Worm (Caenorhabditis elegans) whole organism, young adult: ENCODE measurements around the gene Y73B6A.1.

Source experiments
- B0336.3 ChIP-seq: fragments of 200-800 bp; sonication (Bioruptor generic); IDR thresholded peaks from 2 replicates; pipeline ENCODE4 v1.3.6; 2022; ENCODE audit warnings: missing genetic modification characterization, missing compliant biosample characterization
- C17E4.6 ChIP-seq: fragments of 200-800 bp; sonication (Bioruptor generic); IDR thresholded peaks from 2 replicates; pipeline ENCODE4 v1.3.6; 2022; ENCODE audit warnings: missing genetic modification reagents, missing genetic modification characterization, missing compliant biosample characterization
- D2030.7 ChIP-seq: fragments of 200-800 bp; sonication (Bioruptor generic); IDR thresholded peaks from 2 replicates; pipeline ENCODE4 v1.3.6; 2022; ENCODE audit warnings: missing genetic modification reagents, missing genetic modification characterization, missing compliant biosample characterization
- F10E7.11 ChIP-seq: sonication (generic microtip); optimal IDR thresholded peaks from 2 replicates; lab custom pipeline; 2017; ENCODE audit warnings: mild to moderate bottlenecking, missing genetic modification characterization, moderate library complexity, missing compliant biosample characterization
- K12H6.12 ChIP-seq: fragments of 200-800 bp; sonication (Bioruptor generic); optimal IDR thresholded peaks from 2 replicates; lab custom pipeline; 2018; ENCODE audit warnings: mild to moderate bottlenecking, missing genetic modification characterization, missing compliant biosample characterization
- Y67H2A.10 ChIP-seq: fragments of 200-800 bp; sonication (Bioruptor generic); conservative IDR thresholded peaks from 2 replicates; pipeline ENCODE4 v1.3.6; 2022; ENCODE audit warnings: missing genetic modification reagents, missing genetic modification characterization, missing compliant biosample characterization
- Y95B8A.8 ChIP-seq: fragments of 200-800 bp; sonication (Bioruptor generic); IDR thresholded peaks from 2 replicates; pipeline ENCODE4 v1.3.6; 2022; ENCODE audit warnings: missing genetic modification reagents, missing genetic modification characterization, missing compliant biosample characterization
- akir-1 ChIP-seq: fragments of 200-800 bp; sonication (Bioruptor generic); optimal IDR thresholded peaks from 2 replicates; lab custom pipeline; 2018; ENCODE audit warnings: mild to moderate bottlenecking, missing genetic modification characterization, moderate library complexity, missing compliant biosample characterization
- athp-1 ChIP-seq: sonication (generic microtip); optimal IDR thresholded peaks from 2 replicates; lab custom pipeline; 2017; ENCODE audit warnings: mild to moderate bottlenecking, missing genetic modification characterization, missing compliant biosample characterization
- attf-5 ChIP-seq: fragments of 200-800 bp; sonication (Bioruptor generic); optimal IDR thresholded peaks from 2 replicates; lab custom pipeline; 2018; ENCODE audit warnings: mild to moderate bottlenecking, missing genetic modification characterization, missing compliant biosample characterization
- attf-6 ChIP-seq: fragments of 200-800 bp; sonication (Bioruptor generic); IDR thresholded peaks from 2 replicates; pipeline ENCODE4 v1.3.6; 2022; ENCODE audit warnings: missing genetic modification reagents, missing genetic modification characterization, missing compliant biosample characterization
- bed-1 ChIP-seq: fragments of 200-800 bp; sonication (Bioruptor generic); IDR thresholded peaks from 2 replicates; pipeline ENCODE4 v1.3.6; 2022; ENCODE audit warnings: missing genetic modification reagents, missing genetic modification characterization, missing compliant biosample characterization
- cebp-2 ChIP-seq: fragments of 200-800 bp; sonication (Bioruptor generic); IDR thresholded peaks from 2 replicates; pipeline ENCODE4 v1.3.6; 2022; ENCODE audit warnings: missing genetic modification characterization, missing compliant biosample characterization
- ceh-100 ChIP-seq: fragments of 200-800 bp; sonication (Bioruptor generic); IDR thresholded peaks from 2 replicates; pipeline ENCODE4 v1.3.6; 2022; ENCODE audit warnings: missing genetic modification reagents, missing genetic modification characterization, missing compliant biosample characterization
- ceh-27 ChIP-seq: fragments of 200-800 bp; sonication (Bioruptor generic); optimal IDR thresholded peaks from 2 replicates; lab custom pipeline; 2018; ENCODE audit warnings: mild to moderate bottlenecking, missing genetic modification characterization, moderate library complexity, missing compliant biosample characterization
- ceh-91 ChIP-seq: fragments of 200-800 bp; sonication (Bioruptor generic); IDR thresholded peaks from 2 replicates; pipeline ENCODE4 v1.3.6; 2022; ENCODE audit warnings: missing genetic modification reagents, missing genetic modification characterization, missing compliant biosample characterization
- chd-7 ChIP-seq: sonication (generic microtip); optimal IDR thresholded peaks from 2 replicates; lab custom pipeline; 2016; ENCODE audit warnings: mild to moderate bottlenecking, missing genetic modification characterization, moderate library complexity, missing compliant biosample characterization
- die-1 ChIP-seq: sonication (generic microtip); optimal IDR thresholded peaks from 2 replicates; lab custom pipeline; 2016; ENCODE audit warnings: missing genotype, mild to moderate bottlenecking, missing genetic modification characterization, missing compliant biosample characterization
- dpff-1 ChIP-seq: sonication (generic microtip); optimal IDR thresholded peaks from 2 replicates; lab custom pipeline; 2017; ENCODE audit warnings: mild to moderate bottlenecking, missing genetic modification characterization, missing compliant biosample characterization
- efl-1 ChIP-seq: fragments of 150-350 bp; optimal IDR thresholded peaks from 2 replicates; lab custom pipeline; 2014; ENCODE audit warnings: missing biosample characterization, missing genetic modification reagents, missing genetic modification characterization
- egl-44 ChIP-seq: fragments of 200-800 bp; sonication (Bioruptor generic); IDR thresholded peaks from 2 replicates; pipeline ENCODE4 v1.3.6; 2022; ENCODE audit warnings: missing genetic modification reagents, missing genetic modification characterization, missing compliant biosample characterization
- egrh-3 ChIP-seq: fragments of 200-800 bp; sonication (Bioruptor generic); IDR thresholded peaks from 2 replicates; pipeline ENCODE4 v1.3.6; 2022; ENCODE audit warnings: missing genetic modification reagents, missing genetic modification characterization, missing compliant biosample characterization
- him-1 ChIP-seq: sonication (generic microtip); optimal IDR thresholded peaks from 2 replicates; lab custom pipeline; 2016; ENCODE audit warnings: missing genotype, missing genetic modification reagents, missing genetic modification characterization, missing compliant biosample characterization
- hlh-26 ChIP-seq: fragments of 200-800 bp; sonication (Bioruptor generic); conservative IDR thresholded peaks from 2 replicates; pipeline ENCODE4 v1.3.6; 2022; ENCODE audit warnings: missing genetic modification reagents, missing genetic modification characterization, missing compliant biosample characterization
- hmg-1.2 ChIP-seq: fragments of 200-800 bp; sonication (Bioruptor generic); IDR thresholded peaks from 2 replicates; pipeline ENCODE4 v1.3.6; 2022; ENCODE audit warnings: missing genetic modification reagents, missing genetic modification characterization, missing compliant biosample characterization
- lsy-27 ChIP-seq: sonication (generic microtip); optimal IDR thresholded peaks from 2 replicates; lab custom pipeline; 2017; ENCODE audit warnings: missing genetic modification characterization, mild to moderate bottlenecking, missing compliant biosample characterization, antibody characterized with exemption, missing genotype, borderline replicate concordance; ENCODE audit not compliant: insufficient read depth
- madf-6 ChIP-seq: fragments of 200-800 bp; sonication (Bioruptor generic); IDR thresholded peaks from 2 replicates; pipeline ENCODE4 v1.3.6; 2022; ENCODE audit warnings: missing genetic modification reagents, missing genetic modification characterization, missing compliant biosample characterization
- mcd-1 ChIP-seq: fragments of 200-800 bp; sonication (Bioruptor generic); IDR thresholded peaks from 2 replicates; pipeline ENCODE4 v1.3.6; 2022; ENCODE audit warnings: missing genetic modification reagents, missing genetic modification characterization, missing compliant biosample characterization
- mes-4 ChIP-seq: sonication (generic microtip); optimal IDR thresholded peaks from 2 replicates; lab custom pipeline; 2016; ENCODE audit warnings: missing genotype, missing genetic modification characterization, missing compliant biosample characterization
- mxl-1 ChIP-seq: sonication (generic microtip); optimal IDR thresholded peaks from 2 replicates; lab custom pipeline; 2016; ENCODE audit warnings: missing genetic modification characterization, missing compliant biosample characterization
- nhr-120 ChIP-seq: fragments of 200-800 bp; sonication (Bioruptor generic); IDR thresholded peaks from 2 replicates; pipeline ENCODE4 v1.3.6; 2022; ENCODE audit warnings: missing genetic modification characterization, missing compliant biosample characterization
- nhr-27 ChIP-seq: fragments of 200-800 bp; sonication (Bioruptor generic); optimal IDR thresholded peaks from 2 replicates; lab custom pipeline; 2018; ENCODE audit warnings: mild to moderate bottlenecking, missing genetic modification characterization, moderate library complexity, missing compliant biosample characterization
- nhr-80 ChIP-seq: sonication (generic microtip); optimal IDR thresholded peaks from 2 replicates; lab custom pipeline; 2016; ENCODE audit warnings: missing genetic modification characterization, missing compliant biosample characterization
- snpc-1.1 ChIP-seq: sonication (generic microtip); optimal IDR thresholded peaks from 2 replicates; lab custom pipeline; 2017; ENCODE audit warnings: missing genetic modification characterization, mild to moderate bottlenecking, missing compliant biosample characterization, antibody characterized with exemption, moderate library complexity, missing genotype, missing genetic modification reagents; ENCODE audit not compliant: insufficient read depth
- somi-1 ChIP-seq: fragments of 200-800 bp; sonication (Bioruptor generic); optimal IDR thresholded peaks from 2 replicates; lab custom pipeline; 2018; ENCODE audit warnings: mild to moderate bottlenecking, missing genetic modification characterization, missing compliant biosample characterization
- sptf-2 ChIP-seq: fragments of 200-800 bp; sonication (Bioruptor generic); optimal IDR thresholded peaks from 2 replicates; lab custom pipeline; 2018; ENCODE audit warnings: mild to moderate bottlenecking, missing genetic modification characterization, missing compliant biosample characterization
- unc-130 ChIP-seq: sonication (generic microtip); optimal IDR thresholded peaks from 2 replicates; lab custom pipeline; 2016; ENCODE audit warnings: missing genetic modification reagents, missing genetic modification characterization, missing compliant biosample characterization
- xnd-1 ChIP-seq: sonication (generic microtip); optimal IDR thresholded peaks from 2 replicates; lab custom pipeline; 2016; ENCODE audit warnings: missing genotype, missing genetic modification reagents, missing genetic modification characterization, missing compliant biosample characterization
- zfh-2 ChIP-seq: fragments of 200-800 bp; sonication (Bioruptor generic); conservative IDR thresholded peaks from 2 replicates; pipeline ENCODE4 v1.3.6; 2022; ENCODE audit warnings: missing genetic modification reagents, missing genetic modification characterization, missing compliant biosample characterization
- zim-3 ChIP-seq: sonication (generic microtip); optimal IDR thresholded peaks from 2 replicates; lab custom pipeline; 2017; ENCODE audit warnings: mild to moderate bottlenecking, missing genetic modification characterization, moderate library complexity, missing compliant biosample characterization
- ztf-18 ChIP-seq: sonication (generic microtip); optimal IDR thresholded peaks from 2 replicates; lab custom pipeline; 2016; ENCODE audit warnings: missing genotype, mild to moderate bottlenecking, missing genetic modification characterization, missing compliant biosample characterization
- ztf-25 ChIP-seq: fragments of 200-800 bp; sonication (Bioruptor generic); IDR thresholded peaks from 2 replicates; pipeline ENCODE4 v1.3.6; 2022; ENCODE audit warnings: missing genetic modification reagents, missing genetic modification characterization, missing compliant biosample characterization

The Y73B6A.1 gene

DNA sequence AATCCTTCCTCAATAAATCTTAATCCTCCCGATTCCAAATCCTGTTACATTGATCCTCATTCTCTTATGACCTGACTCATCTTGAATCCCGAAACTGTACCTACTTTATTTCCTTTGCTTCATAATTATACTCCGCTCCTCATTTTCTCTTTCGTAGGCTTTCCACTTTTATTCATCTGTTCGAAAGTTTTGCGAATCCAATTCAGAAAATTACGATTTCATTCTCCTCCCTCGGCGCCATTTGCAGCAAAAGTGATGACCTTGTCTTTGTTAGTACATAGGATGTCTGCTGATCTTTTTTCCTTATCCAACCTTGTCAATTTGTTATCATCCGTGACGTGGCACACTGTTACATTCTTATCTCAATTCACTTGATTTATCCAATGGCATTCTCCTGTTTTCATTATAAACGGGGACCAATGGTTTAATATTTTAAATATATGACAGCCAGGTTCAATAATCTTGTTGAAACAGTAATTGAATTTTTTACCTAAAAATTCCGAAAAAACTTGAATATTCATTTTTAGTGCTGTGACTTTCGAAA lies 15.2 kb downstream of the Y73B6A.1 start:
- TF ChIP-seq athp-1 (no peak), snpc-1.1 (tag; lab: Kevin White, UChicago) (no peak), zfh-2 (no peak), akir-1 (GFP tag; lab: Kevin White, UChicago) (no peak), nhr-80 (tag; lab: Kevin White, UChicago) (no peak), lsy-27 (no peak), bed-1 (GFP tag; lab: Robert Waterston, UW) (no peak), madf-6 (GFP tag; lab: Robert Waterston, UW) (no peak), attf-6 (GFP tag; lab: Robert Waterston, UW) (no peak)

ce11 chrIV:6648625-6649024 lies 19.2 kb downstream of the Y73B6A.1 start:
- TF ChIP-seq hmg-1.2 (GFP tag; lab: Robert Waterston, UW) (peak; percentile 77), C17E4.6 (GFP tag; lab: Robert Waterston, UW) (no peak)
- TF ChIP-seq, all 124 proteins: peak for 1

ce11 chrIV:6646905-6647304 lies 20.9 kb downstream of the Y73B6A.1 start:
- TF ChIP-seq K12H6.12 (no peak), D2030.7 (no peak), ceh-27 (GFP tag; lab: Kevin White, UChicago) (no peak), him-1 (tag; lab: Kevin White, UChicago) (no peak), unc-130 (GFP tag; lab: Kevin White, UChicago) (no peak), cebp-2 (GFP tag; lab: Robert Waterston, UW) (no peak), sptf-2 (GFP tag; lab: Kevin White, UChicago) (no peak), mxl-1 (no peak), mes-4 (tag; lab: Kevin White, UChicago) (no peak), ztf-25 (no peak), dpff-1 (tag; lab: Kevin White, UChicago) (no peak), chd-7 (tag; lab: Kevin White, UChicago) (no peak), F10E7.11 (tag; lab: Kevin White, UChicago) (no peak), snpc-1.1 (tag; lab: Kevin White, UChicago) (no peak), egrh-3 (GFP tag; lab: Robert Waterston, UW) (no peak)

ce11 chrIV:6645867-6646655 lies 21.7 kb downstream of the Y73B6A.1 start, which contains the start of gene hil-7:
Gene hil-7 (plus strand): TSS chrIV:6646312.
- TF ChIP-seq mcd-1 (GFP tag; lab: Robert Waterston, UW) (peak; percentile 28; the same call in 1 of the 2 replicates), K12H6.12 (no peak), ztf-18 (tag; lab: Kevin White, UChicago) (no peak), zfh-2 (no peak), hmg-1.2 (GFP tag; lab: Robert Waterston, UW) (peak; percentile 48; the same call in 1 of the 2 replicates), D2030.7 (no peak), hlh-26 (GFP tag; lab: Robert Waterston, UW) (no peak), unc-130 (GFP tag; lab: Kevin White, UChicago) (no peak), B0336.3 (GFP tag; lab: Robert Waterston, UW) (peak; percentile 54; the same call in 1 of the 2 replicates), nhr-120 (GFP tag; lab: Robert Waterston, UW) (no peak), efl-1 (no peak), zim-3 (tag; lab: Kevin White, UChicago) (no peak), somi-1 (no peak), him-1 (tag; lab: Kevin White, UChicago) (no peak), egl-44 (GFP tag; lab: Robert Waterston, UW) (no peak), Y67H2A.10 (GFP tag; lab: Robert Waterston, UW) (no peak), xnd-1 (tag; lab: Kevin White, UChicago) (no peak), attf-5 (GFP tag; lab: Kevin White, UChicago) (peak; percentile 17), Y95B8A.8 (GFP tag; lab: Robert Waterston, UW) (no peak), F10E7.11 (tag; lab: Kevin White, UChicago) (no peak), ceh-27 (GFP tag; lab: Kevin White, UChicago) (peak; percentile 43), ceh-91 (GFP tag; lab: Robert Waterston, UW) (no peak), ceh-100 (GFP tag; lab: Robert Waterston, UW) (no peak), die-1 (no peak), nhr-27 (tag; lab: Kevin White, UChicago) (no peak)
